Worm (Caenorhabditis elegans): ENCODE measurements around the gene F55D1.1.

The F55D1.1 gene

ce11 chrX:5488867-5489266 lies 771 bp upstream of the F55D1.1 start:
- peak; percentile 88 for TF ChIP-seq blmp-1 (tag; optimal IDR thresholded peaks at IDR 0.05)
- TF ChIP-seq fos-1 (tag; optimal IDR thresholded peaks at IDR 0.05): no peak

DNA sequence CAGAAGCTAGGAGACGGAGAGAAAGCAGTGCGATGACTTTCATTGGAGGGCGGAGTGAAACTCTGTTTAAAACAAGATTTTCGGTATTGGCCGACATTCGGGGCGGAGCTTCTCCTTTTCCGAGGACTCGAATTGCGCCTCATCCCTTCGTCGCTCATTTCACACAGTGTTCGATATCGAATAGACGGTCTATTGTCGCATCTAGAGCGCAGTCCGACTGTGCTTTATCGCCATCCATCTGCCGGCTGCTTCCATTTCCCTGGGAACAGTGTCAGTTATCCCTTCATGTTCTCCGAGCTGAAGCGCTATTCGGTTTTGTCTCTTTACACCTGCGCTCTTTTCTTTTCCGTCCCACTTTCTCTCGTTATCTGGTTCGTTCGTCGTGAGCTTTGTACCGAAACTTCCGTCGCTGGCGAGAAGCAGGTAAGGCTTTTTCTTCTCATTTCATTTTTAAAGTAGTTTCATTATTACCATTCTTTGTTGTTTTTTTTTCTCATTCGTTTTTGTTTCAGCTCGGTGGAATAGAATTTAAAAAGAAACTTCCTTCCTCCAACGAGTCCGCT lies 3.3 kb downstream of the F55D1.1 start, which contains the start of the genes bus-8A and bus-8B:
bus-8A (plus strand) TSS at position 96 of the 563 bp plus-strand sequence.
bus-8B (plus strand) TSS at position 513 of the 563 bp plus-strand sequence.
- peak; percentile 4 for TF ChIP-seq blmp-1 (tag; optimal IDR thresholded peaks at IDR 0.05)
- no peak for TF ChIP-seq fos-1 (tag; optimal IDR thresholded peaks at IDR 0.05)

DNA sequence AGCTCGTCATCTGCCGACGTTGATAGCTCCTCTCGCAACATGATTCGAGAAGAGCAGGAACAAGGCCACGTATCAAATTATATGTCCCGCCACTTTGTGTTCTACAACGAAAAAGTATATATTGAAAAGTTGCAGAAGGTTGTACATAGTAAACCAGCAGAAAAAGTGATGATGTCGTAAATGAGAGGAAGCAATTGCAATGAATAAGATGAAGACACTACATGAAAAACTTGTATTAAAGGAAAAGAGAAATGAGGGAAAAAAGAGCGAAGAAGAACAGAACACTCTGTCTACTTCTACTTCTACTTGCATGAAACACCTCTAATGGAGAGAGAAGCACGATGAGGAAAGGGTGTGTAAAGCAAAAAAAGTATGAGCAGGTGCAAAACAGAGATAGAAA lies 15.5 kb downstream of the F55D1.1 start, which contains the start of gene T23F2.2:
T23F2.2 (minus strand) TSS at position 101 of the 400 bp plus-strand sequence.
- no peak for TF ChIP-seq F16B12.6 (tag; optimal IDR thresholded peaks at IDR 0.05)
- peak; percentile 26 for TF ChIP-seq lin-14 (GFP tag; optimal IDR thresholded peaks at IDR 0.05)

DNA sequence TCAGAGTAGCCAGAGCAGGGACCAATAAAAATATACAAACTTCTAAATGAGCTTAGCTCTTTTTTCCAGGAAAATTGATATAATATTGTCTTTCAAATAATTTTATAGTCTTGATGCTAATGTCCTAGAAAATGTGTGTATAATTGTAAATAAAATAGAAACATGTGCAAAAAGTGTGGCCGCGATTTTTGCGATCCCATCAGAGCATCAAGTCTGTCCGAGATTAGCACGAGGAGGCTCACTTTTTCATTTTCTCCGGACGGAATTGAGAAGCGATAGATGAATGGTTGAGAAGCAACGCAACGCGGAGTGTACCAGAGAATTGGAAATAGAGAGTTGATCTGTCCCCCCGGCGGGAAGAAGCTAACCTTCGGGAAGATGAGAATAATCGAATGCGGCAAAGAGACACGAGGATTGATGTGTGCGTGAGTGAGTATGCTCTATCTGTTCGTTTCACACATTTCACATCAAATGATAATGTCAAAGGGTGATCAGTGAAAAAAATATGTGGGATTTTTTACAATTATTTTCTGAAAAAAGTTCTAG lies 16.9 kb downstream of the F55D1.1 start:
- TF ChIP-seq C34B4.2 (tag; optimal IDR thresholded peaks at IDR 0.05) (no peak), ceh-8 (GFP tag; optimal IDR thresholded peaks at IDR 0.05) (no peak), snu-23 (GFP tag; optimal IDR thresholded peaks at IDR 0.05) (peak; percentile 18), mdl-1 (tag; optimal IDR thresholded peaks at IDR 0.05) (peak in 1 of 2 experiments; percentile 26), hpl-2 (GFP tag; optimal IDR thresholded peaks at IDR 0.05) (no peak), lin-14 (GFP tag; optimal IDR thresholded peaks at IDR 0.05) (peak; percentile 46), rnt-1 (tag; optimal IDR thresholded peaks at IDR 0.05) (peak; percentile 34), unc-86 (tag; optimal IDR thresholded peaks at IDR 0.05) (no peak), nhr-71 (tag; optimal IDR thresholded peaks at IDR 0.05) (peak; percentile 33), fkh-8 (tag; optimal IDR thresholded peaks at IDR 0.05) (no peak), dsc-1 (tag; optimal IDR thresholded peaks at IDR 0.05) (peak; percentile 92), fkh-4 (tag; optimal IDR thresholded peaks at IDR 0.05; ENCODE audit: borderline replicate concordance) (peak; percentile 36), zip-4 (GFP tag; optimal IDR thresholded peaks at IDR 0.05) (no peak)

DNA sequence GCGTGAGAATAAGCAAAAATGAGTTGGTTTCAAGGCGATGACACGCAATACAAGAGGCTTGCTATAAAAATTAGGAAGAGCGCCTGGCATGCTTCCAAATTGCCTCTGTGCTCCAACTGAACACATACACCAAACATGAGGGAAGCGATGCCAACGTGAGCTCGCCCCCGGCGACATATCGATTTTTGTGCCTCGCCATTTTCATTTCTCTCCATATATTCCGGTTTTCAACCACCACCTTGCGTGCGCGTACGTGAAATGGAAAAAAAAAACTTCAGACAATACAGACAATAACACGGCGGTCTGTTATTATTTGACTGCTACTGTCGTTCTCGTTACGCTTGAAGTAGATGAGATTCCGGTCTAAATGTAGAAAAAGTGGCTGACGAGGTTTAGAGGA lies 18.3 kb downstream of the F55D1.1 start:
- TF ChIP-seq sox-4 (tag; optimal IDR thresholded peaks at IDR 0.05) (no peak), irx-1 (tag; optimal IDR thresholded peaks at IDR 0.05) (no peak), ama-1 (optimal IDR thresholded peaks at IDR 0.05) (no peak), nhr-71 (tag; optimal IDR thresholded peaks at IDR 0.05) (no peak), fkh-10 (GFP tag; optimal IDR thresholded peaks at IDR 0.05) (no peak), vab-15 (tag; optimal IDR thresholded peaks at IDR 0.05) (no peak), nhr-11 (tag; optimal IDR thresholded peaks at IDR 0.05) (no peak), fos-1 (tag; optimal IDR thresholded peaks at IDR 0.05) (no peak), unc-130 (tag; optimal IDR thresholded peaks at IDR 0.05) (no peak), hlh-4 (tag; optimal IDR thresholded peaks at IDR 0.05) (no peak), ceh-90 (tag; optimal IDR thresholded peaks at IDR 0.05) (no peak), mdl-1 (tag; optimal IDR thresholded peaks at IDR 0.05) (no peak), C34B4.2 (tag; optimal IDR thresholded peaks at IDR 0.05) (no peak), nhr-237 (tag; optimal IDR thresholded peaks at IDR 0.05) (no peak), xbp-1 (tag; optimal IDR thresholded peaks at IDR 0.05) (no peak), hlh-17 (GFP tag; optimal IDR thresholded peaks at IDR 0.05; ENCODE audit: borderline replicate concordance) (no peak), pqm-1 (tag; optimal IDR thresholded peaks at IDR 0.05) (no peak), alr-1 (tag; optimal IDR thresholded peaks at IDR 0.05; ENCODE audit: borderline replicate concordance) (no peak), efl-3 (GFP tag; optimal IDR thresholded peaks at IDR 0.05) (no peak)
